Worm (Caenorhabditis elegans) whole organism, L4/young adult: Measurements from ENCODE around the gene twk-32.

ENCODE experiments used
- W03F9.2 ChIP-seq: fragments of 150-350 bp; optimal IDR thresholded peaks from 2 replicates; lab custom pipeline; 2014; ENCODE audit warnings: missing biosample characterization, missing genetic modification characterization
- dao-5 ChIP-seq: sonication (generic microtip); optimal IDR thresholded peaks from 2 replicates; lab custom pipeline; 2016; ENCODE audit warnings: missing genotype, missing genetic modification characterization, moderate library complexity, missing compliant biosample characterization
- him-1 ChIP-seq: sonication (generic microtip); optimal IDR thresholded peaks from 2 replicates; lab custom pipeline; 2016; ENCODE audit warnings: missing genotype, missing genetic modification reagents, missing genetic modification characterization, missing compliant biosample characterization

ce11 chrV:13768941-13769436, 27.5 kb upstream of the twk-32 start, which contains the start of gene nas-24:
- TF ChIP-seq him-1 (tag; lab: Kevin White, UChicago) (no peak), dao-5 (tag; lab: Kevin White, UChicago) (no peak), W03F9.2 (tag; lab: Kevin White, UChicago) (no peak)
